Worm (Caenorhabditis elegans) whole organism, L1 larva: Measurements from ENCODE around the gene srw-62.

Experiments
- C16A3.4 ChIP-seq: fragments of 150-350 bp; optimal IDR thresholded peaks from 2 replicates; lab custom pipeline; 2014; ENCODE audit warnings: missing biosample characterization, missing genetic modification characterization
- C34B4.2 ChIP-seq: sonication (generic microtip); optimal IDR thresholded peaks from 2 replicates; lab custom pipeline; 2017; ENCODE audit warnings: mild to moderate bottlenecking, missing genetic modification characterization, missing compliant biosample characterization
- F16B12.6 ChIP-seq: fragments of 150-350 bp; optimal IDR thresholded peaks from 2 replicates; lab custom pipeline; 2014; ENCODE audit warnings: missing biosample characterization, missing genetic modification characterization
- Y116A8C.19 ChIP-seq: sonication (generic microtip); optimal IDR thresholded peaks from 2 replicates; lab custom pipeline; 2016; ENCODE audit warnings: missing compliant biosample characterization, missing genetic modification characterization, borderline replicate concordance
- aha-1 ChIP-seq: fragments of 150-350 bp; optimal IDR thresholded peaks from 2 replicates; lab custom pipeline; 2014; ENCODE audit warnings: missing biosample characterization, missing genetic modification characterization
- alr-1 ChIP-seq: fragments of 200-800 bp; sonication (Bioruptor generic); optimal IDR thresholded peaks from 2 replicates; lab custom pipeline; 2018; ENCODE audit warnings: borderline replicate concordance, mild to moderate bottlenecking, missing genetic modification characterization, missing compliant biosample characterization
- aly-2 ChIP-seq: fragments of 150-350 bp; optimal IDR thresholded peaks from 2 replicates; lab custom pipeline; 2014; ENCODE audit warnings: missing biosample characterization, missing genetic modification characterization
- ama-1 ChIP-seq: fragments of 150-350 bp; optimal IDR thresholded peaks from 2 replicates; lab custom pipeline; 2014
- blmp-1 ChIP-seq: fragments of 150-350 bp; optimal IDR thresholded peaks from 2 replicates; lab custom pipeline; 2014; ENCODE audit warnings: missing biosample characterization, missing genetic modification characterization
- ceh-8 ChIP-seq: fragments of 200-800 bp; sonication (Bioruptor generic); optimal IDR thresholded peaks from 2 replicates; lab custom pipeline; 2018; ENCODE audit warnings: mild to moderate bottlenecking, missing genetic modification characterization, moderate library complexity, missing compliant biosample characterization
- ceh-82 ChIP-seq, 3 experiments: fragments of 150-350 bp in 1 of 3; sonication (generic microtip) in 2 of 3; optimal IDR thresholded peaks; 2 replicates each; lab custom pipeline; 2014 to 2017; ENCODE audit warnings: missing biosample characterization in 3 of 3, missing genetic modification characterization in 3 of 3
- ceh-88 ChIP-seq: fragments of 200-800 bp; sonication (Bioruptor generic); IDR thresholded peaks from 2 replicates; pipeline ENCODE4 v1.3.6; 2022; ENCODE audit warnings: missing genetic modification characterization, missing compliant biosample characterization
- ceh-90 ChIP-seq: sonication (generic microtip); optimal IDR thresholded peaks from 2 replicates; lab custom pipeline; 2016; ENCODE audit warnings: missing genetic modification characterization, missing compliant biosample characterization
- ces-1 ChIP-seq: fragments of 150-350 bp; optimal IDR thresholded peaks from 2 replicates; lab custom pipeline; 2014; ENCODE audit warnings: missing biosample characterization, missing genetic modification reagents, missing genetic modification characterization
- dpl-1 ChIP-seq, 3 experiments: fragments of 150-350 bp in 2 of 3; sonication (generic microtip) in 1 of 3; optimal IDR thresholded peaks; 2 replicates each; lab custom pipeline; 2014 to 2017; ENCODE audit warnings: missing biosample characterization in 3 of 3, missing genetic modification characterization in 3 of 3, missing genetic modification reagents in 3 of 3
- dsc-1 ChIP-seq: sonication (generic microtip); optimal IDR thresholded peaks from 2 replicates; lab custom pipeline; 2016; ENCODE audit warnings: mild to moderate bottlenecking, missing genetic modification characterization, missing compliant biosample characterization
- efl-3 ChIP-seq: fragments of 200-800 bp; sonication (Bioruptor generic); optimal IDR thresholded peaks from 2 replicates; lab custom pipeline; 2018; ENCODE audit warnings: mild to moderate bottlenecking, missing genetic modification characterization, missing compliant biosample characterization
- egl-27 ChIP-seq, 2 experiments: fragments of 150-350 bp in 1 of 2; sonication (generic microtip); optimal IDR thresholded peaks; 3 replicates each; lab custom pipeline; 2017 to 2018; ENCODE audit warnings: missing biosample characterization in 2 of 2, missing genetic modification characterization in 2 of 2, missing genetic modification reagents in 2 of 2
- elt-2 ChIP-seq: sonication (generic microtip); optimal IDR thresholded peaks from 2 replicates; lab custom pipeline; 2016; ENCODE audit warnings: missing genetic modification characterization, mild to moderate bottlenecking, inconsistent platforms, missing compliant biosample characterization, missing genetic modification reagents
- elt-3 ChIP-seq, 6 experiments: fragments of 150-350 bp in 1 of 6; sonication (generic microtip); optimal IDR thresholded peaks; 2 replicates each; lab custom pipeline; 2017 to 2018; ENCODE audit warnings: missing biosample characterization in 6 of 6, missing genetic modification characterization in 6 of 6, inconsistent platforms in 1 of 6
- grh-1 ChIP-seq: fragments of 200-800 bp; sonication (Bioruptor generic); IDR thresholded peaks from 2 replicates; pipeline ENCODE4 v1.3.6; 2022; ENCODE audit warnings: missing genetic modification reagents, missing genetic modification characterization, missing compliant biosample characterization
- hlh-4 ChIP-seq: sonication (generic microtip); optimal IDR thresholded peaks from 2 replicates; lab custom pipeline; 2016; ENCODE audit warnings: mild to moderate bottlenecking, missing genetic modification characterization, missing compliant biosample characterization
- hpl-2 ChIP-seq: fragments of 150-350 bp; optimal IDR thresholded peaks from 2 replicates; lab custom pipeline; 2014; ENCODE audit warnings: missing biosample characterization, missing genetic modification reagents, missing genetic modification characterization
- isw-1 ChIP-seq: fragments of 200-800 bp; sonication (Bioruptor generic); IDR thresholded peaks from 2 replicates; pipeline ENCODE4 v1.3.6; 2022; ENCODE audit warnings: missing genetic modification characterization, missing compliant biosample characterization
- lin-15B ChIP-seq: fragments of 150-350 bp; sonication (generic microtip); optimal IDR thresholded peaks from 3 replicates; lab custom pipeline; 2014; ENCODE audit warnings: missing biosample characterization, missing genetic modification characterization
- lir-3 ChIP-seq: sonication (generic microtip); optimal IDR thresholded peaks from 2 replicates; lab custom pipeline; 2016; ENCODE audit warnings: mild to moderate bottlenecking, missing genetic modification characterization, moderate library complexity, missing compliant biosample characterization; ENCODE audit not compliant: poor library complexity
- mab-9 ChIP-seq: fragments of 200-800 bp; sonication (Bioruptor generic); IDR thresholded peaks from 2 replicates; pipeline ENCODE4 v1.3.6; 2022; ENCODE audit warnings: missing genetic modification reagents, missing genetic modification characterization, missing compliant biosample characterization
- mdl-1 ChIP-seq, 2 experiments: fragments of 150-350 bp; optimal IDR thresholded peaks; 2 replicates each; lab custom pipeline; 2014 to 2017; ENCODE audit warnings: missing biosample characterization in 2 of 2, missing genetic modification characterization in 2 of 2, inconsistent platforms in 1 of 2
- mef-2 ChIP-seq: fragments of 150-350 bp; optimal IDR thresholded peaks from 2 replicates; lab custom pipeline; 2014; ENCODE audit warnings: missing biosample characterization, missing genetic modification characterization
- nhr-11 ChIP-seq: fragments of 150-350 bp; optimal IDR thresholded peaks from 2 replicates; lab custom pipeline; 2014; ENCODE audit warnings: missing biosample characterization, missing genetic modification characterization
- nhr-19 ChIP-seq: fragments of 200-800 bp; sonication (Bioruptor generic); conservative IDR thresholded peaks from 2 replicates; pipeline ENCODE4 v1.3.6; 2022; ENCODE audit warnings: missing genetic modification characterization, missing compliant biosample characterization
- nhr-237 ChIP-seq: fragments of 150-350 bp; optimal IDR thresholded peaks from 2 replicates; lab custom pipeline; 2014; ENCODE audit warnings: missing biosample characterization, missing genetic modification characterization
- nhr-28 ChIP-seq: fragments of 150-350 bp; optimal IDR thresholded peaks from 2 replicates; lab custom pipeline; 2014; ENCODE audit warnings: missing biosample characterization, missing genetic modification characterization
- nhr-71 ChIP-seq: sonication (generic microtip); optimal IDR thresholded peaks from 2 replicates; lab custom pipeline; 2016; ENCODE audit warnings: mild to moderate bottlenecking, missing genetic modification characterization, moderate library complexity, missing compliant biosample characterization
- nhr-76 ChIP-seq: sonication (generic microtip); optimal IDR thresholded peaks from 2 replicates; lab custom pipeline; 2017; ENCODE audit warnings: missing biosample characterization, missing genetic modification characterization
- nhr-77 ChIP-seq: fragments of 150-350 bp; optimal IDR thresholded peaks from 2 replicates; lab custom pipeline; 2014; ENCODE audit warnings: missing biosample characterization, missing genetic modification characterization
- nhr-84 ChIP-seq: sonication (generic microtip); optimal IDR thresholded peaks from 2 replicates; lab custom pipeline; 2017; ENCODE audit warnings: missing biosample characterization, missing genetic modification characterization
- nhr-90 ChIP-seq: sonication (generic microtip); optimal IDR thresholded peaks from 2 replicates; lab custom pipeline; 2016; ENCODE audit warnings: mild to moderate bottlenecking, missing genetic modification characterization, missing compliant biosample characterization; ENCODE audit not compliant: poor library complexity
- pag-3 ChIP-seq: sonication (generic microtip); optimal IDR thresholded peaks from 2 replicates; lab custom pipeline; 2017; ENCODE audit warnings: missing genetic modification characterization, mild to moderate bottlenecking, missing compliant biosample characterization, antibody characterized with exemption, borderline replicate concordance; ENCODE audit not compliant: insufficient read depth
- rnt-1 ChIP-seq: sonication (generic microtip); optimal IDR thresholded peaks from 2 replicates; lab custom pipeline; 2016; ENCODE audit warnings: mild to moderate bottlenecking, missing genetic modification characterization, moderate library complexity, missing compliant biosample characterization
- skn-1 ChIP-seq: fragments of 150-350 bp; optimal IDR thresholded peaks from 2 replicates; lab custom pipeline; 2014; ENCODE audit warnings: missing biosample characterization, missing genetic modification characterization
- snpc-4 ChIP-seq: fragments of 150-350 bp; optimal IDR thresholded peaks from 2 replicates; lab custom pipeline; 2014; ENCODE audit warnings: missing biosample characterization, missing genetic modification characterization
- snu-23 ChIP-seq: sonication (generic microtip); optimal IDR thresholded peaks from 2 replicates; lab custom pipeline; 2016; ENCODE audit warnings: missing genetic modification characterization, missing compliant biosample characterization
- sox-4 ChIP-seq: sonication (generic microtip); optimal IDR thresholded peaks from 2 replicates; lab custom pipeline; 2016; ENCODE audit warnings: missing genetic modification characterization, missing compliant biosample characterization
- swsn-7 ChIP-seq: sonication (generic microtip); optimal IDR thresholded peaks from 2 replicates; lab custom pipeline; 2016; ENCODE audit warnings: missing genetic modification characterization, missing compliant biosample characterization
- tlp-1 ChIP-seq: fragments of 150-350 bp; optimal IDR thresholded peaks from 2 replicates; lab custom pipeline; 2014; ENCODE audit warnings: missing biosample characterization, missing genetic modification characterization
- unc-30 ChIP-seq: sonication (generic microtip); optimal IDR thresholded peaks from 2 replicates; lab custom pipeline; 2017; ENCODE audit warnings: missing biosample characterization, missing genetic modification characterization
- unc-86 ChIP-seq: sonication (generic microtip); optimal IDR thresholded peaks from 2 replicates; lab custom pipeline; 2016; ENCODE audit warnings: missing genetic modification characterization, missing compliant biosample characterization
- unc-98 ChIP-seq: fragments of 200-800 bp; sonication (Bioruptor generic); IDR thresholded peaks from 2 replicates; pipeline ENCODE4 v1.3.6; 2022; ENCODE audit warnings: missing genetic modification characterization, missing compliant biosample characterization
- vab-15 ChIP-seq: sonication (generic microtip); optimal IDR thresholded peaks from 2 replicates; lab custom pipeline; 2017; ENCODE audit warnings: missing genotype, mild to moderate bottlenecking, missing genetic modification characterization, missing compliant biosample characterization
- xbp-1 ChIP-seq: sonication (generic microtip); optimal IDR thresholded peaks from 2 replicates; lab custom pipeline; 2016; ENCODE audit warnings: missing genetic modification characterization, missing compliant biosample characterization

srw-62 gene

ce11 chrII:7870062-7870461 lies 44.9 kb downstream of the srw-62 start, which contains the start of gene ztf-17:
Gene ztf-17 (minus strand): TSS chrII:7870162.
- TF ChIP-seq C34B4.2 (tag; lab: Kevin White, UChicago) (no peak), unc-30 (tag; lab: Kevin White, UChicago) (no peak), sox-4 (tag; lab: Kevin White, UChicago) (no peak), blmp-1 (tag; lab: Kevin White, UChicago) (no peak), ceh-88 (GFP tag; lab: Robert Waterston, UW) (no peak)

ce11 chrII:7870632-7871031 lies 45.4 kb downstream of the srw-62 start:
- TF ChIP-seq ama-1 (no peak), efl-3 (GFP tag; lab: Kevin White, UChicago) (no peak), hlh-4 (no peak), nhr-237 (tag; lab: Kevin White, UChicago) (no peak), grh-1 (no peak), nhr-84 (tag; lab: Kevin White, UChicago) (no peak), ces-1 (GFP tag; lab: Kevin White, UChicago) (no peak), lir-3 (tag; lab: Kevin White, UChicago) (no peak), nhr-28 (no peak), egl-27 (tag; optimal IDR thresholded peaks at IDR 0.05; lab: Kevin White, UChicago) (no peak), nhr-90 (tag; lab: Kevin White, UChicago) (no peak), mab-9 (GFP tag; lab: Robert Waterston, UW) (no peak), mdl-1 (tag; optimal IDR thresholded peaks at IDR 0.05; lab: Kevin White, UChicago) (peak in 1 of 2 experiments; percentile 15), vab-15 (tag; lab: Kevin White, UChicago) (peak; percentile 16), nhr-71 (tag; lab: Kevin White, UChicago) (peak; percentile 54), unc-30 (tag; lab: Kevin White, UChicago) (no peak), rnt-1 (peak; percentile 48), blmp-1 (tag; lab: Kevin White, UChicago) (peak; percentile 54), elt-2 (no peak), swsn-7 (tag; lab: Kevin White, UChicago) (no peak), snu-23 (peak; percentile 70), snpc-4 (tag; lab: Kevin White, UChicago) (peak; percentile 33), hpl-2 (GFP tag; lab: Kevin White, UChicago) (no peak), aha-1 (no peak), unc-98 (GFP tag; lab: Robert Waterston, UW) (no peak), C16A3.4 (tag; lab: Kevin White, UChicago) (peak; percentile 76), isw-1 (peak; percentile 8), ceh-88 (GFP tag; lab: Robert Waterston, UW) (no peak), unc-86 (tag; lab: Kevin White, UChicago) (no peak), nhr-11 (tag; lab: Kevin White, UChicago) (no peak), pag-3 (tag; lab: Kevin White, UChicago) (peak; percentile 87), dsc-1 (tag; lab: Kevin White, UChicago) (no peak), xbp-1 (tag; lab: Kevin White, UChicago) (peak; percentile 35), skn-1 (tag; lab: Kevin White, UChicago) (peak; percentile 10), alr-1 (tag; lab: Kevin White, UChicago) (no peak), aly-2 (tag; lab: Kevin White, UChicago) (no peak), tlp-1 (no peak), ceh-8 (GFP tag; lab: Kevin White, UChicago) (no peak), ceh-82 (tag; optimal IDR thresholded peaks at IDR 0.05; lab: Kevin White, UChicago) (peak in 2 of 3 experiments; percentile 3 to 71), elt-3 (tag; optimal IDR thresholded peaks at IDR 0.05; lab: Kevin White, UChicago) (no peak), ceh-90 (tag; lab: Kevin White, UChicago) (no peak), F16B12.6 (peak; percentile 91), nhr-19 (GFP tag; lab: Robert Waterston, UW) (peak; percentile 18; the same call in 1 of the 2 replicates), nhr-77 (tag; lab: Kevin White, UChicago) (no peak), lin-15B (tag; lab: Kevin White, UChicago) (peak; percentile 44), nhr-76 (no peak), Y116A8C.19 (tag; lab: Kevin White, UChicago) (no peak), mef-2 (no peak), dpl-1 (GFP tag; optimal IDR thresholded peaks at IDR 0.05; lab: Kevin White, UChicago) (peak; percentile 19 to 68 (median 59))
